Worm (Caenorhabditis elegans): ENCODE data around the gene F02D8.1.

DNA sequence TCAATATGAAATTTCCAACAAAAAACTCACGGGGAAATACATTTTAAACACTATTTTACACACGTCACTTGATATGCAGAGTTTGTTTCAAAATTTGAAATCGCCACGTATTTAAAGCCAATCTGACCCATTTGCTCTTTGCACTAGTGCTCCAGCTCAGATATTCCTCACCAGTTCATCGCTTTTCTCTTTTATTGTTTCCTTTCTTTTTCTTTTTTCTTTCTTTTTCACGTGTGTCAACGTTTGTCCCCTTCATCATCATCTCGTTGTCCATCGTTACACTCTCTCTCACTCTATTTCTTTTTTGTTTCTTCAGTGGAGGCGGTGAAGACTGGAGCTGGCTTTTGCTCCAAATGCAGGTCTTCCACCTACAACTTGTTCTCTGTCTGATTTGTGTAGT, 6.1 kb upstream of the F02D8.1 start, which contains the start of gene F02D8.4:
- no peak for TF ChIP-seq zag-1 (tag; optimal IDR thresholded peaks at IDR 0.05)
- TF ChIP-seq ztf-1 (GFP tag; conservative IDR thresholded peaks at IDR 0.05), result no peak
- TF ChIP-seq nhr-6 (tag; optimal IDR thresholded peaks at IDR 0.05), result no peak
- TF ChIP-seq ceh-82 (tag; optimal IDR thresholded peaks at IDR 0.05), result no peak
- TF ChIP-seq ztf-4 (tag; optimal IDR thresholded peaks at IDR 0.05), result no peak
- no peak for TF ChIP-seq ama-1 (optimal IDR thresholded peaks at IDR 0.05)
- TF ChIP-seq ztf-11 (tag; optimal IDR thresholded peaks at IDR 0.05), result no peak

Measured in whole organism, L2 larva.